Worm (Caenorhabditis elegans): Measurements from ENCODE around the gene dod-6.

DNA sequence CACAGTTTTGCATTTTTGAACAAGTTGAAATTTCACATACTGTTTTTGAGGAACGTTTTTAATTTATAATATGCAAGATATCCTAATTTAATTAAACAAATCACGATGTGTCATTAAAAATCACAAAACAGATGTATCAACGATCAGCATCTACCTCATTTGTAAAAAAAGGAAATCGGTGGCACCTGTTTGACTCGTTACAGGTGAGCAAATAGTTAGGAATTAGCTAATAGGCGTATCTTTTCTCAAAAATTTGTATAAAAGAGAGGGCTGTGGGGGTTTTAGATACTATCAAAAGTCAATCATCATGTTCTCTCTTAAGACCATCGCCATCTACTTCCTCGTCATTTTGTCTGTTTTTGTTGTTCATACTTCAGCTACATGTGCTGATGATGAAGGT is 1.5 kb downstream of the dod-6 start, which contains the start of gene T20G5.8:
- TF ChIP-seq unc-62 (GFP tag; optimal IDR thresholded peaks at IDR 0.05), result no peak
- no peak for TF ChIP-seq dpl-1 (GFP tag; optimal IDR thresholded peaks at IDR 0.05)
- TF ChIP-seq K12H6.12 (tag; optimal IDR thresholded peaks at IDR 0.05), result no peak
- TF ChIP-seq madf-3 (GFP tag; IDR thresholded peaks at IDR 0.05), result no peak
- TF ChIP-seq snpc-4 (GFP tag; optimal IDR thresholded peaks at IDR 0.05), result no peak
- TF ChIP-seq snpc-4 (tag; optimal IDR thresholded peaks at IDR 0.05), result no peak
- TF ChIP-seq ztf-28 (GFP tag; IDR thresholded peaks at IDR 0.05), result no peak

Measured in whole organism, young adult.